Fruit fly (Drosophila melanogaster): ENCODE data around the gene Vps15.
A peak's percentile ranks its signal among the peaks of the same experiment; 100 is the strongest.
"Not testable (repeated sequence)": the region's sequence is repeated elsewhere in the genome, so short reads cannot be mapped to it uniquely, and the experiment has no call there.

The Vps15 gene

DNA sequence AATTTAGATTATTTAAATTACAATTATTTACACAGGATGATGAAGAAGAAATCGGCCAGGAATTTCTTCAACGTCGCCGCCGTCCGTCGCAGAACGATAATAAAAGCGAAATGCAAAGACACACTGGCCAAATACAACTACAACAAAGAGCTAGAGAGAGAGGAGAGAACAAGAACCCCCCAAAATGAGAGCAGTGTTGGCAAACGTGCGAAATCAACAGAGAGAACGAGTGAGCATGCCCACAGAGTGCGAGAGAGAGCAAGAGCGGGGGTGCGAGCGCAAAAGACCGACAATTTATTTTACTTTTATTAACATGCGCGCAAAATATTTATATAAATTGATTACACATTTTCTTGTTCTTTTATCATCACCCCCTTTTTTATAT lies 8.8 kb downstream of the Vps15 start (continued):
- TF ChIP-seq CG4854 (GFP tag; optimal IDR thresholded peaks at IDR 0.05) (no peak), tup (GFP tag; optimal IDR thresholded peaks at IDR 0.05) (no peak), CG17802 (tag; optimal IDR thresholded peaks at IDR 0.05) (no peak), D19A (tag; optimal IDR thresholded peaks at IDR 0.05) (peak; percentile 28), ttk (GFP tag; IDR thresholded peaks at IDR 0.05) (no peak), cad (GFP tag; optimal IDR thresholded peaks at IDR 0.05) (no peak), trem (tag; optimal IDR thresholded peaks at IDR 0.05) (peak; percentile 31), Trl (optimal IDR thresholded peaks at IDR 0.05) (peak; percentile 99 to 100), Trl (GFP tag; optimal IDR thresholded peaks at IDR 0.05) (peak; percentile 65), Ets65A (GFP tag) (peak; percentile 76), lilli (GFP tag; optimal IDR thresholded peaks at IDR 0.05) (peak; percentile 23), dysf (GFP tag; IDR thresholded peaks at IDR 0.05) (peak; percentile 16; the same call in 1 of the 3 replicates), CG10366 (GFP tag; IDR thresholded peaks at IDR 0.05) (no peak), lbe (GFP tag; optimal IDR thresholded peaks at IDR 0.05) (peak; percentile 37), CG8924 (tag; optimal IDR thresholded peaks at IDR 0.05) (no peak), Ets97D (GFP tag; optimal IDR thresholded peaks at IDR 0.05) (no peak), pho (GFP tag; optimal IDR thresholded peaks at IDR 0.05) (no peak), Dbx (GFP tag; IDR thresholded peaks at IDR 0.05) (peak; percentile 37; the same call in 1 of the 3 replicates)

DNA sequence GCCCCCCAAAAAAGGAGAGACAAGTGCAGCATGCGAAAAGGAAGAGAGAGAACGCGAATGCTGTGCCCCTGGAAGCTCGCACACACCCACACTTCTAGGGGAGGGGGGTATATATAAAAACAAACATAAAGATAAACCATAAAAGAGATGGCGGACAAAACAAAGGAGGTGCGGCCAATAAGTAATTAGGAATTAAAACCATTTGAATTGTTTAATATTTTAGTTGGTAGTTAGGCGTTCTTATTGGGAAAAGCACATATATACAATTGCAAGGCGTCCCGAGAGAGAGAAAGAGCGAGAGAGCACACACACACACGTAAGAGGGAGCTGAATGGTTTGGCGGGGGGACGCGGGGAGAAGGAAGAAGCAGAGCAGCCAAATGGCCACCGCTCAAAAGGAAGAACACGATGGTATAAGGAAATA lies 9.6 kb downstream of the Vps15 start:
- TF ChIP-seq Trl (optimal IDR thresholded peaks at IDR 0.05) (peak; percentile 29 to 84), Trl (GFP tag; optimal IDR thresholded peaks at IDR 0.05) (no peak), onecut (GFP tag; IDR thresholded peaks at IDR 0.05) (0 out of 2 replicates have a peak, but pooled peaks have one; percentile 2), CG2712 (tag; optimal IDR thresholded peaks at IDR 0.05) (no peak), ash1 (GFP tag; optimal IDR thresholded peaks at IDR 0.05) (no peak), CG17385 (GFP tag; optimal IDR thresholded peaks at IDR 0.05) (peak; percentile 88), insv (GFP tag; optimal IDR thresholded peaks at IDR 0.05) (peak in 1 of 2 experiments; percentile 77), yki (optimal IDR thresholded peaks at IDR 0.05) (peak; percentile 15), phol (tag; optimal IDR thresholded peaks at IDR 0.05) (peak; percentile 3), D19B (GFP tag; optimal IDR thresholded peaks at IDR 0.05) (no peak), CG1832 (GFP tag; optimal IDR thresholded peaks at IDR 0.05) (peak; percentile 36), Elba2 (GFP tag; optimal IDR thresholded peaks at IDR 0.05) (peak; percentile 71), Med (GFP tag) (peak; percentile 72), bigmax (GFP tag; optimal IDR thresholded peaks at IDR 0.05) (peak; percentile 52), cg (GFP tag; optimal IDR thresholded peaks at IDR 0.05) (peak; percentile 72), CG17612 (GFP tag; IDR thresholded peaks at IDR 0.05) (no peak), crol (GFP tag; IDR thresholded peaks at IDR 0.05) (peak; percentile 98), Deaf1 (tag; optimal IDR thresholded peaks at IDR 0.05) (peak; percentile 36), lilli (GFP tag; optimal IDR thresholded peaks at IDR 0.05) (no peak)

DNA sequence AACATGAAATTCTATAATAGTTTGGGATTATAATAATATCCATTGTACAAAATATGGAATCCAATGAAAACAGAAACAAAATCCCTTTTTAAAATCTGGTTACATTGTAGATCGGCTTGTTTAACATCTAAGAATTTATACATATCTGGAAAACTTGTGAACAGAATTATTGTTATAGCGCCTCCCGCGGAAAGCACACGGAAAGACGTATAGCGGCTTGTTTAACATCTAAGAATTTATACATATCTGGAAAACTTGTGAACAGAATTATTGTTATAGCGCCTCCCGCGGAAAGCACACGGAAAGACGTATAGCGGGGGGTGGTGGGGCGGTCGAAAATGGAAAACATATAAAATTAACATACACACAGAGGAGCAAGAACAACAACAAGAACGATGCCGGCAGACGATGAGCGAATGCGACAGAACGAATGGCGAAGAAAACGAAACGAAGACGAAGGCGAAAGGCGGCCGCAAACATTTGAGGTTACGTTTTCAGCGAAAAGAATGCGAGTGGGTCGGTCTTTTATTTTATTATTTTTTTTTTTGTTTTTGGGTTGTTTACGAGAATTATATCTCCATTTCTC lies 10.1 kb downstream of the Vps15 start:
- peak; percentile 1 for TF ChIP-seq scrt (GFP tag; optimal IDR thresholded peaks at IDR 0.05)
- peak; percentile 26 for TF ChIP-seq D19A (tag; optimal IDR thresholded peaks at IDR 0.05)
- TF ChIP-seq bigmax (GFP tag; optimal IDR thresholded peaks at IDR 0.05) = peak; percentile 83
- TF ChIP-seq CTCF (GFP tag; optimal IDR thresholded peaks at IDR 0.05) = peak; percentile 77
- peak; percentile 53; the same call in 1 of the 2 replicates for TF ChIP-seq CG4360 (GFP tag; IDR thresholded peaks at IDR 0.05)
- peak; percentile 14; the same call in 1 of the 2 replicates for TF ChIP-seq vvl (GFP tag; IDR thresholded peaks at IDR 0.05)
- peak; percentile 44; the same call in 1 of the 2 replicates for TF ChIP-seq rib (GFP tag; IDR thresholded peaks at IDR 0.05)
- TF ChIP-seq abd-A (tag; optimal IDR thresholded peaks at IDR 0.05) = peak; percentile 26
- peak; percentile 63 for TF ChIP-seq sd (tag; optimal IDR thresholded peaks at IDR 0.05)
- TF ChIP-seq CG10543 (GFP tag; optimal IDR thresholded peaks at IDR 0.05) = peak; percentile 11
- TF ChIP-seq crol (GFP tag; IDR thresholded peaks at IDR 0.05) = peak; percentile 72
- TF ChIP-seq chinmo (GFP tag; IDR thresholded peaks at IDR 0.05; ENCODE audit: partially characterized antibody) = 0 out of 4 replicates have a peak, but pooled peaks have one; percentile 62
- TF ChIP-seq Drgx (GFP tag; IDR thresholded peaks at IDR 0.05) = 0 out of 2 replicates have a peak, but pooled peaks have one; percentile 30
- not testable (repeated sequence) for TF ChIP-seq pan (optimal IDR thresholded peaks at IDR 0.05)
- peak in 1 of 2 experiments; percentile 20 for TF ChIP-seq pan (GFP tag; optimal IDR thresholded peaks at IDR 0.05 in 1 of 2, IDR thresholded peaks at IDR 0.05 in 1 of 2)
- TF ChIP-seq Deaf1 (tag; optimal IDR thresholded peaks at IDR 0.05) = peak; percentile 32
- TF ChIP-seq Med (GFP tag) = peak; percentile 65
- TF ChIP-seq sens (GFP tag) = peak; percentile 68

Data from whole organism, embryonic.